Worm (Caenorhabditis elegans): ENCODE results near the gene sru-35.
A peak's percentile ranks its signal among the peaks of the same experiment; 100 is the strongest.

sru-35 gene

DNA sequence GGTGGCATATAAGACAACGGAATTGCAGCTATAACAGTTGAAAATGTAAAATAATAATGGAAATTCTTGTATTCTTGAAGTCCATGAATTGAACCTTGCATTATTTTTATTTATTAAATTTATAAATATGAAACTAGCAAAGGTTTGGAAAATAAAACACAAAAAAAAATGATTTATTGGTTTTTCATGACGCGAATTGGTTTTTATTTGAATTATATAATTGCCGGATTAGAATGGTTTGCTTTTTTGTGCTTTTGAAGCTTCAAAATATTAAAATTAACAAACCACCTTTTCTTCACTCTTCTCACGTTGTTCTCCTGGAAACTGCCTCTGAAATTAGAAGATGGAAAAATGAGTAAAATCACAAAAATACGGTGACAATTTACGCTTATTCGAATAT is at the start of gene sru-35:
TSS of gene sru-35 (minus strand) at position 101 of the 400 bp plus-strand sequence.
- TF ChIP-seq ama-1 (optimal IDR thresholded peaks at IDR 0.05) (no peak), nhr-10 (tag; optimal IDR thresholded peaks at IDR 0.05) (no peak), nhr-237 (tag; optimal IDR thresholded peaks at IDR 0.05) (no peak), gmeb-1 (tag; optimal IDR thresholded peaks at IDR 0.05) (no peak), nhr-23 (tag; optimal IDR thresholded peaks at IDR 0.05) (no peak), ZK546.5 (tag; optimal IDR thresholded peaks at IDR 0.05) (no peak), lsy-2 (tag; optimal IDR thresholded peaks at IDR 0.05) (no peak), ceh-82 (tag; optimal IDR thresholded peaks at IDR 0.05) (no peak), unc-55 (GFP tag; optimal IDR thresholded peaks at IDR 0.05) (no peak), dmd-4 (tag; optimal IDR thresholded peaks at IDR 0.05) (no peak), ztf-4 (tag; optimal IDR thresholded peaks at IDR 0.05) (no peak), elt-1 (tag; optimal IDR thresholded peaks at IDR 0.05) (no peak), peb-1 (tag; optimal IDR thresholded peaks at IDR 0.05) (no peak), nhr-12 (tag; optimal IDR thresholded peaks at IDR 0.05) (no peak), aly-2 (tag; optimal IDR thresholded peaks at IDR 0.05) (no peak), R02D3.7 (tag; optimal IDR thresholded peaks at IDR 0.05) (no peak), ztf-1 (GFP tag; conservative IDR thresholded peaks at IDR 0.05) (no peak), blmp-1 (tag; optimal IDR thresholded peaks at IDR 0.05; ENCODE audit: insufficient read depth) (no peak)

DNA sequence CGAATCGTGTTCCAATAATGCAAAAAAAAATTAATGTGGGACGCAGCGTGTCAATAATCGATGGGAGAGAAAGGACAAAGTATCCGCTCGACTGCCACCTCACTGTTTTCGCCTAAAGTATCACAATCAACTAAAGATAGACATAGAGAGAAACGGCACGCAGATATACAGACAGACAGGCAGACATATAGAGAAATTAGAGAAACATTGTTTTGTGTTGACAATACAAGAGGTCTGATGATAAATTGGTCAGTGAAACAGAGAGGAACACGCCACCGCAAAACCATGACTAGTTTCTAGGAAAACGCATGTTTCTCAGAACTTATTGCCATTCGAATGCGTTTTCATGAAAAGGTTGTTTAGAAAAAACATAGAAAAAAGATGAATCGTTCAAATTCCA is 40.5 kb upstream of the sru-35 start, which contains the start of gene T28C6.8:
TSS of gene T28C6.8 (minus strand) at position 137 of the 400 bp plus-strand sequence.
- TF ChIP-seq lsy-2 (tag; optimal IDR thresholded peaks at IDR 0.05) = no peak
- no peak for TF ChIP-seq ztf-1 (GFP tag; conservative IDR thresholded peaks at IDR 0.05)
- no peak for TF ChIP-seq lin-39 (tag; optimal IDR thresholded peaks at IDR 0.05)
- TF ChIP-seq ztf-4 (tag; optimal IDR thresholded peaks at IDR 0.05) = no peak
- TF ChIP-seq nhr-77 (tag; optimal IDR thresholded peaks at IDR 0.05) = no peak
- no peak for TF ChIP-seq ama-1 (optimal IDR thresholded peaks at IDR 0.05)
- peak; percentile 65 for TF ChIP-seq fos-1 (tag; optimal IDR thresholded peaks at IDR 0.05)
- peak; percentile 70 for TF ChIP-seq nhr-129 (tag; optimal IDR thresholded peaks at IDR 0.05)
- no peak for TF ChIP-seq peb-1 (tag; optimal IDR thresholded peaks at IDR 0.05)
- no peak for TF ChIP-seq C34F6.9 (tag; optimal IDR thresholded peaks at IDR 0.05)
- no peak for TF ChIP-seq unc-39 (tag; optimal IDR thresholded peaks at IDR 0.05)
- no peak for TF ChIP-seq nhr-11 (tag; optimal IDR thresholded peaks at IDR 0.05)
- peak; percentile 66 for TF ChIP-seq nhr-25 (tag; optimal IDR thresholded peaks at IDR 0.05)
- TF ChIP-seq ceh-82 (tag; optimal IDR thresholded peaks at IDR 0.05) = no peak
- peak; percentile 65 for TF ChIP-seq nhr-21 (tag; optimal IDR thresholded peaks at IDR 0.05)
- TF ChIP-seq nhr-10 (tag; optimal IDR thresholded peaks at IDR 0.05) = no peak
- peak; percentile 37 for TF ChIP-seq crh-2 (tag; optimal IDR thresholded peaks at IDR 0.05)
- no peak for TF ChIP-seq unc-62 (GFP tag; optimal IDR thresholded peaks at IDR 0.05)
- no peak for TF ChIP-seq mab-5 (tag; optimal IDR thresholded peaks at IDR 0.05)
- TF ChIP-seq nhr-237 (tag; optimal IDR thresholded peaks at IDR 0.05) = no peak
- TF ChIP-seq ZK546.5 (tag; optimal IDR thresholded peaks at IDR 0.05) = no peak
- TF ChIP-seq nhr-12 (tag; optimal IDR thresholded peaks at IDR 0.05) = no peak
- peak; percentile 60 for TF ChIP-seq sma-9 (GFP tag; optimal IDR thresholded peaks at IDR 0.05)
- no peak for TF ChIP-seq sma-9 (tag; optimal IDR thresholded peaks at IDR 0.05)
- no peak for TF ChIP-seq sem-4 (tag; optimal IDR thresholded peaks at IDR 0.05)
- no peak for TF ChIP-seq dmd-4 (tag; optimal IDR thresholded peaks at IDR 0.05)
- no peak for TF ChIP-seq nhr-23 (tag; optimal IDR thresholded peaks at IDR 0.05)
- peak; percentile 42 for TF ChIP-seq gmeb-1 (tag; optimal IDR thresholded peaks at IDR 0.05)
- TF ChIP-seq unc-55 (GFP tag; optimal IDR thresholded peaks at IDR 0.05) = no peak
- TF ChIP-seq lin-11 (tag; optimal IDR thresholded peaks at IDR 0.05) = no peak
- TF ChIP-seq zag-1 (tag; optimal IDR thresholded peaks at IDR 0.05) = no peak
- no peak for TF ChIP-seq egl-27 (tag; optimal IDR thresholded peaks at IDR 0.05)
- no peak for TF ChIP-seq mbf-1 (tag; optimal IDR thresholded peaks at IDR 0.05)
- TF ChIP-seq R02D3.7 (tag; optimal IDR thresholded peaks at IDR 0.05) = no peak
- TF ChIP-seq sma-3 (GFP tag; optimal IDR thresholded peaks at IDR 0.05) = peak; percentile 69
- TF ChIP-seq snpc-4 (tag; optimal IDR thresholded peaks at IDR 0.05) = no peak
- no peak for TF ChIP-seq elt-3 (tag; optimal IDR thresholded peaks at IDR 0.05)
- no peak for TF ChIP-seq Y55F3AM.14 (GFP tag; optimal IDR thresholded peaks at IDR 0.05)
- TF ChIP-seq nhr-6 (tag; optimal IDR thresholded peaks at IDR 0.05) = no peak
- peak; percentile 63 for TF ChIP-seq blmp-1 (tag; optimal IDR thresholded peaks at IDR 0.05; ENCODE audit: insufficient read depth)
- TF ChIP-seq alr-1 (tag; optimal IDR thresholded peaks at IDR 0.05) = no peak
- no peak for TF ChIP-seq ztf-11 (tag; optimal IDR thresholded peaks at IDR 0.05)
- no peak for TF ChIP-seq aly-2 (tag; optimal IDR thresholded peaks at IDR 0.05)
- TF ChIP-seq mdl-1 (tag; optimal IDR thresholded peaks at IDR 0.05) = peak in 1 of 2 experiments; percentile 22
- TF ChIP-seq F13H6.1 (tag; optimal IDR thresholded peaks at IDR 0.05) = no peak
- no peak for TF ChIP-seq lin-13 (GFP tag; optimal IDR thresholded peaks at IDR 0.05)
- no peak for TF ChIP-seq skn-1 (tag; optimal IDR thresholded peaks at IDR 0.05)
- TF ChIP-seq ceh-16 (tag; optimal IDR thresholded peaks at IDR 0.05) = no peak
- no peak for TF ChIP-seq elt-1 (tag; optimal IDR thresholded peaks at IDR 0.05)

Data from whole organism, L2 larva.